Worm (Caenorhabditis elegans) whole organism, L2 larva: ENCODE measurements around the gene atf-2.

ENCODE experiments used
- R02D3.7 ChIP-seq: fragments of 150-350 bp; optimal IDR thresholded peaks from 2 replicates; lab custom pipeline; 2014; ENCODE audit warnings: missing biosample characterization, missing genetic modification characterization
- alr-1 ChIP-seq: fragments of 150-350 bp; optimal IDR thresholded peaks from 2 replicates; lab custom pipeline; 2014; ENCODE audit warnings: missing biosample characterization, missing genetic modification characterization
- nhr-11 ChIP-seq: fragments of 150-350 bp; optimal IDR thresholded peaks from 2 replicates; lab custom pipeline; 2014; ENCODE audit warnings: missing biosample characterization, missing genetic modification characterization
- nhr-237 ChIP-seq: fragments of 150-350 bp; optimal IDR thresholded peaks from 2 replicates; lab custom pipeline; 2014; ENCODE audit warnings: missing biosample characterization, missing genetic modification characterization
- nhr-6 ChIP-seq: fragments of 150-350 bp; optimal IDR thresholded peaks from 2 replicates; lab custom pipeline; 2014; ENCODE audit warnings: missing biosample characterization, missing genetic modification characterization
- nhr-77 ChIP-seq: fragments of 150-350 bp; optimal IDR thresholded peaks from 2 replicates; lab custom pipeline; 2014; ENCODE audit warnings: missing biosample characterization, missing genetic modification characterization
- zag-1 ChIP-seq: fragments of 150-350 bp; optimal IDR thresholded peaks from 2 replicates; lab custom pipeline; 2014; ENCODE audit warnings: missing biosample characterization, missing genetic modification characterization
- ztf-11 ChIP-seq: sonication (generic microtip); optimal IDR thresholded peaks from 2 replicates; lab custom pipeline; 2017; ENCODE audit warnings: missing biosample characterization, missing genetic modification characterization
- ztf-4 ChIP-seq: fragments of 150-350 bp; optimal IDR thresholded peaks from 2 replicates; lab custom pipeline; 2014; ENCODE audit warnings: missing biosample characterization, missing genetic modification characterization

DNA sequence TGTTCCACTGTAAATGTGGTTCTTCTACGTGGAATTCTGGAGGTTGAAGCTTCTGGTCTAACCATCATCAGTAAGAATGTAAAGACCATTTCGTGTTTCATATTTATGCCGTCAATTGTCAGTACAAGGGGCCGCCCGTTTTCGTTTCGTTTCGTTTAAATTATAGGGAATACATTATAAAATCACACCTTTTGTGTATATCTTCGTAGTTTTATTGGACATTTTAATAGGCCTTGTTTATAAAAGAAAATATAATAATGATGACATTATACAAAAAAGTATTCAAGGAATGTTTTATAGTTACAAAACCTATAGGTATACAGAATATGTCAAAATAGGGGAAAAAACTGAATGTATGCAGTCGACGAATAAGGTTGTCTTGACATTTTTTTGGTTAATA, 48.1 kb upstream of the atf-2 start, which contains the start of gene ceh-7:
- TF ChIP-seq ztf-11 (tag; lab: Kevin White, UChicago) (no peak), nhr-77 (tag; lab: Kevin White, UChicago) (no peak), nhr-11 (tag; lab: Kevin White, UChicago) (no peak), zag-1 (no peak), nhr-6 (tag; lab: Kevin White, UChicago) (no peak), nhr-237 (no peak), alr-1 (tag; lab: Kevin White, UChicago) (no peak), R02D3.7 (no peak), ztf-4 (tag; lab: Kevin White, UChicago) (no peak)
